Worm (Caenorhabditis elegans) whole organism, L3 larva: ENCODE data around the gene cogc-2.

Experiments
- aly-2 ChIP-seq: fragments of 150-350 bp; optimal IDR thresholded peaks from 2 replicates; lab custom pipeline; 2014; ENCODE audit warnings: missing biosample characterization, missing genetic modification characterization
- ama-1 ChIP-seq: fragments of 150-350 bp; optimal IDR thresholded peaks from 2 replicates; lab custom pipeline; 2018
- ceh-82 ChIP-seq: fragments of 150-350 bp; optimal IDR thresholded peaks from 2 replicates; lab custom pipeline; 2014; ENCODE audit warnings: missing biosample characterization, missing genetic modification characterization
- ceh-9 ChIP-seq: sonication (generic microtip); optimal IDR thresholded peaks from 2 replicates; lab custom pipeline; 2018; ENCODE audit warnings: missing biosample characterization, missing genetic modification characterization
- daf-12 ChIP-seq: fragments of 150-350 bp; optimal IDR thresholded peaks from 2 replicates; lab custom pipeline; 2014; ENCODE audit warnings: missing biosample characterization, missing genetic modification reagents, missing genetic modification characterization
- egl-27 ChIP-seq: sonication (generic microtip); optimal IDR thresholded peaks from 4 replicates; lab custom pipeline; 2017; ENCODE audit warnings: missing biosample characterization, missing genetic modification reagents, missing genetic modification characterization
- elt-2 ChIP-seq: sonication (generic microtip); optimal IDR thresholded peaks from 2 replicates; lab custom pipeline; 2016; ENCODE audit warnings: missing genetic modification reagents, mild to moderate bottlenecking, missing genetic modification characterization, missing compliant biosample characterization
- eor-1 ChIP-seq, 2 experiments: fragments of 150-350 bp; optimal IDR thresholded peaks; 2 replicates each; lab custom pipeline; 2014 to 2018; ENCODE audit warnings: missing biosample characterization in 2 of 2, missing genetic modification characterization in 2 of 2
- fkh-10 ChIP-seq: sonication (generic microtip); optimal IDR thresholded peaks from 2 replicates; lab custom pipeline; 2017; ENCODE audit warnings: missing biosample characterization, missing genetic modification reagents, missing genetic modification characterization
- fkh-2 ChIP-seq: fragments of 150-350 bp; optimal IDR thresholded peaks from 2 replicates; lab custom pipeline; 2014; ENCODE audit warnings: missing biosample characterization, missing genetic modification reagents, missing genetic modification characterization
- fos-1 ChIP-seq: fragments of 150-350 bp; optimal IDR thresholded peaks from 2 replicates; lab custom pipeline; 2014; ENCODE audit warnings: missing biosample characterization, missing genetic modification characterization
- jun-1 ChIP-seq: fragments of 150-350 bp; optimal IDR thresholded peaks from 2 replicates; lab custom pipeline; 2014; ENCODE audit warnings: missing biosample characterization, missing genetic modification reagents, missing genetic modification characterization
- lin-15B ChIP-seq: fragments of 150-350 bp; optimal IDR thresholded peaks from 2 replicates; lab custom pipeline; 2014; ENCODE audit warnings: missing biosample characterization, missing genetic modification characterization
- nfya-1 ChIP-seq: sonication (generic microtip); optimal IDR thresholded peaks from 2 replicates; lab custom pipeline; 2017; ENCODE audit warnings: missing genetic modification characterization, mild to moderate bottlenecking, missing compliant biosample characterization, antibody characterized with exemption, moderate library complexity; ENCODE audit not compliant: insufficient read depth
- nhr-12 ChIP-seq: fragments of 150-350 bp; optimal IDR thresholded peaks from 2 replicates; lab custom pipeline; 2014; ENCODE audit warnings: missing biosample characterization, missing genetic modification characterization
- nhr-23 ChIP-seq: fragments of 150-350 bp; optimal IDR thresholded peaks from 2 replicates; lab custom pipeline; 2014; ENCODE audit warnings: missing biosample characterization, missing genetic modification reagents, missing genetic modification characterization
- nhr-28 ChIP-seq: fragments of 150-350 bp; optimal IDR thresholded peaks from 2 replicates; lab custom pipeline; 2014; ENCODE audit warnings: missing biosample characterization, missing genetic modification characterization
- nhr-43 ChIP-seq: sonication (generic microtip); optimal IDR thresholded peaks from 2 replicates; lab custom pipeline; 2016; ENCODE audit warnings: mild to moderate bottlenecking, missing genetic modification characterization, missing compliant biosample characterization; ENCODE audit not compliant: poor library complexity, severe bottlenecking
- nhr-67 ChIP-seq: fragments of 150-350 bp; optimal IDR thresholded peaks from 2 replicates; lab custom pipeline; 2014; ENCODE audit warnings: missing biosample characterization, missing genetic modification characterization
- nhr-76 ChIP-seq: fragments of 150-350 bp; sonication (generic microtip); optimal IDR thresholded peaks from 5 replicates; lab custom pipeline; 2014; ENCODE audit warnings: missing biosample characterization, missing genetic modification characterization
- pha-4 ChIP-seq: fragments of 150-350 bp; optimal IDR thresholded peaks from 2 replicates; lab custom pipeline; 2014; ENCODE audit warnings: missing biosample characterization, missing genetic modification reagents, missing genetic modification characterization
- pqm-1 ChIP-seq: fragments of 150-350 bp; optimal IDR thresholded peaks from 2 replicates; lab custom pipeline; 2017; ENCODE audit warnings: missing biosample characterization, missing genetic modification characterization, inconsistent platforms
- sea-2 ChIP-seq: fragments of 150-350 bp; sonication (generic microtip); optimal IDR thresholded peaks from 4 replicates; lab custom pipeline; 2014; ENCODE audit warnings: missing biosample characterization, missing genetic modification reagents, missing genetic modification characterization
- skn-1 ChIP-seq: fragments of 150-350 bp; optimal IDR thresholded peaks from 2 replicates; lab custom pipeline; 2014; ENCODE audit warnings: missing biosample characterization, missing genetic modification characterization
- snpc-4 ChIP-seq: fragments of 150-350 bp; optimal IDR thresholded peaks from 2 replicates; lab custom pipeline; 2014; ENCODE audit warnings: missing biosample characterization, missing genetic modification characterization
- tbx-2 ChIP-seq: sonication (generic microtip); optimal IDR thresholded peaks from 2 replicates; lab custom pipeline; 2016; ENCODE audit warnings: mild to moderate bottlenecking, missing genetic modification characterization, missing compliant biosample characterization
- ztf-11 ChIP-seq: fragments of 150-350 bp; optimal IDR thresholded peaks from 2 replicates; lab custom pipeline; 2014; ENCODE audit warnings: missing biosample characterization, missing genetic modification characterization

cogc-2 gene

ce11 chrIV:7044552-7045139 is 5.3 kb upstream of the cogc-2 start, which contains the start of gene tin-9.1 (continued):
- TF ChIP-seq nhr-12 (tag; lab: Kevin White, UChicago) (no peak), daf-12 (tag; lab: Kevin White, UChicago) (no peak), nhr-23 (peak; percentile 80), elt-2 (tag; lab: Kevin White, UChicago) (peak; percentile 34), nhr-28 (tag; lab: Kevin White, UChicago) (no peak), ceh-82 (tag; lab: Kevin White, UChicago) (no peak), egl-27 (tag; lab: Kevin White, UChicago) (no peak), skn-1 (no peak), ztf-11 (tag; lab: Kevin White, UChicago) (no peak), fos-1 (tag; lab: Kevin White, UChicago) (no peak), ama-1 (lab: Kevin White, UChicago) (no peak), nhr-76 (no peak), sea-2 (GFP tag; lab: Kevin White, UChicago) (no peak), jun-1 (tag; lab: Kevin White, UChicago) (peak; percentile 47)
- TF ChIP-seq, all 47 proteins: peak for 15

DNA sequence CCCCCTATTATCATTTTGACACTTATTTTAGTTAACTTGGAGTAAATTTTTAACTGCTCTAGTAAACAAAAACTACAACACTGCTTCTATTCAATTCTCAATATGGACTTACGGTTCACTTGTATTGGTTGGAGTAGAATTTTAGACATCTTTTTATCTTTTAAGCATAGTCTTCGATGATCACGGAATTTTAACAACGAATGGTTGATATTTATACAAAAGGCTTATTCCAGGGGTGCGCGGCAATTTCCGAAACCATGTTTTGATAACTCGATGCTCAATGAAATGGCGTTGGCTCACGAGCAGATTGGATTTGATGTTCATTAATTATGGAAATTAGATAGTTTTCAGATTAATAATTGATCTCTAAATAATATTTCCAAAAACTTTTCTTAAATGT is 4.0 kb upstream of the cogc-2 start:
- TF ChIP-seq eor-1 (tag; optimal IDR thresholded peaks at IDR 0.05; lab: Kevin White, UChicago) (no peak), ceh-9 (tag; lab: Kevin White, UChicago) (no peak), aly-2 (tag; lab: Kevin White, UChicago) (no peak), lin-15B (tag; lab: Kevin White, UChicago) (no peak), elt-2 (tag; lab: Kevin White, UChicago) (no peak), nhr-67 (tag; lab: Kevin White, UChicago) (no peak), ceh-82 (tag; lab: Kevin White, UChicago) (no peak), egl-27 (tag; lab: Kevin White, UChicago) (no peak), fkh-2 (tag; lab: Kevin White, UChicago) (no peak), nfya-1 (tag; lab: Kevin White, UChicago) (no peak), ama-1 (lab: Kevin White, UChicago) (no peak), tbx-2 (tag; lab: Kevin White, UChicago) (no peak)
- TF ChIP-seq, all 47 proteins: peak for 0

DNA sequence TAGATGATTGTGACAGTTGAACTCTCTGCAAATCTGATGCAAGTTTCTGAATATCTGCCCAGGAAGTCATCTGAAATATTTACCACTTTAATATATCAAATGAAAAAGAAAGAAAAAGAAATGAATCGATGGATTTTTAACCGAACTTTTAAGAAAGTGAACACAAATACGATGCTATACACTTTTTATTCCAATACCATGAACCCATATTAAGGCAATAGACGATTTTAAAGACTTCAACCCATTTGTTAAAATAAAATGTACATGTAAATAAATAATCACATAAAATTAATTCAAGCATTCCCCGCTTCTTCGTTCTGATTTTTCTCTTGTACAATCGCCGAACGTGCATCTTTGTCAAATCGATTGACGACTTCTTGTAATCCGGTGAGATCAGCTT is 2.6 kb downstream of the cogc-2 start, which contains the start of gene ufl-1:
ufl-1 (minus strand) TSS at position 70 of the 400 bp plus-strand sequence.
- TF ChIP-seq nhr-43 (tag; lab: Kevin White, UChicago) (no peak), snpc-4 (tag; lab: Kevin White, UChicago) (no peak)

ce11 chrIV:7035823-7036222 is 3.6 kb downstream of the cogc-2 start, which contains the start of gene C06G3.3:
TSS of gene C06G3.3 (plus strand) at chrIV:7036123.
- no peak for TF ChIP-seq daf-12 (tag; lab: Kevin White, UChicago)
- peak; percentile 58 for TF ChIP-seq pha-4 (tag; lab: Kevin White, UChicago)

DNA sequence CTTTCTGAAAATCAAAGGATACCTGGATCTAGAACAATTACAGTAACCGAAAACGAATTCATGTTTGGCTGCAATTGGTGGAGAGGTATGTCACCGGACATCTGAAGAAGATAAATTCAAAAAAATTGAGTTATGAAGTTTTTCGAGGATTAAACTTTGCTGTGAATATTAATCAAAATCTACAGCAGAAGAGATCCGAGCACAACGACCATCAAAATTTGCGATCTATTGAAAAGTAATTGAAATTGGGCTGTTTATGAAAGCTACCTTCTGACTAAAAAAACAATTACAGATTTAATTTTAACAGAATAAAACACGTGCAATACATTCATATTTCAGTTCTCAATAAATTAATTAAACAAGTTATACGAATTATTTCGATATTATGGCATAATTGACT is 6.9 kb downstream of the cogc-2 start, which contains the start of gene C06G3.8:
C06G3.8 (minus strand) TSS at position 101 of the 400 bp plus-strand sequence.
- TF ChIP-seq fos-1 (tag; lab: Kevin White, UChicago) = no peak

ce11 chrIV:7031019-7031418 is 8.4 kb downstream of the cogc-2 start:
- no peak for TF ChIP-seq fkh-2 (tag; lab: Kevin White, UChicago)
- peak; percentile 58 for TF ChIP-seq fkh-10 (GFP tag; lab: Kevin White, UChicago)

DNA sequence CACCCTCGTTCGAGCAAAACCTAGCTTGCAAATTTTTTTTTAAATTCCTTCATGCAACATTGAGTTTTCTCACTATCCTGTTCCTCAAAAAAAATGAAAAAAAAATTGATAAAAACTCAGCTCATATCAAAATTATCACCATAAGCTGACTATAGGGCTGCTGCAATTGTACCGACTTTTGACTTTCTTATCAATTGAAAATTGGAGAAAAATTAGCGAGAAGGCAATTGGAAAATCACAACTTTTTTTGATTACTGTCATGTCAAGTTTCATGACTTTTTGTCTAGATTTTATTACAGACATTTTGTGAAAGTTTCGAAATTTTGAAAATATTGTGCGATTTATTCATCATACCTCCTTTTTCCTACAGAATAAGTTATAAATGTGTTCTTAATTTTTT is 13.5 kb downstream of the cogc-2 start:
- TF ChIP-seq pqm-1 (tag; lab: Kevin White, UChicago) (peak; percentile 67), elt-2 (tag; lab: Kevin White, UChicago) (peak; percentile 90), ztf-11 (tag; lab: Kevin White, UChicago) (no peak), pha-4 (tag; lab: Kevin White, UChicago) (peak; percentile 8)
- TF ChIP-seq, all 47 proteins: peak for 3
